Worm (Caenorhabditis elegans): ENCODE data around the gene inx-18.

The inx-18 gene

ce11 chrIV:606055-606454 is at the start of gene inx-18:
Gene inx-18, plus strand, starts transcription at chrIV:606355.
- TF ChIP-seq W03F9.2 (tag; optimal IDR thresholded peaks at IDR 0.05): no peak
- TF ChIP-seq him-1 (tag; optimal IDR thresholded peaks at IDR 0.05): no peak

DNA sequence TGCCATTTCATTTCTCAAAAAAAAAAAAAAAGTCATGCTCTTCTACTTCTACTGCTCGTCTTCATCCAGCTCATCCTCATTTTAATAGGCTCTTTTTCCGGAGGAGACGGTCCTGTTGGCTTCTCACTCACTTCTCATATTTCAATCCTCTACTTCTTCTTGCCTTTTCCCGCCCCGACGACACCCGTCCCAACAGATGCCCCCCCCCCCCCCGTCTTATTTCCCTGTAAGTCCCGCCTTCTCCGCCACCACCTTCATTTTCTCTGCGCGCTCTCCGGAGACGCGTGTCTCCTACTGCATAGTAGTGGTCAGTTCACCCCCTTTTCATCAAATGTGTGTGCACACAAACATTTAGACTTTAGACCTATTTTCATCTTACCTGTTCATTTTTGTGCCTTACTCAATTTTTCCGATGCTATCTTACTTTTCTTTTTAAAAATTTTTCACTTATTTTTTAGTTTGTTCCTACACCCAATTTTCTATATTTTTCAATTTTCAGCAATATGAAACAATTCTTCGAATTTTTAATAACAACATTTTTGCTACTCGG is 47.3 kb upstream of the inx-18 start, which contains the start of gene efn-4:
TSS of gene efn-4 (plus strand) at position 500 of the 550 bp plus-strand sequence.
- TF ChIP-seq him-1 (tag; optimal IDR thresholded peaks at IDR 0.05) (no peak), dao-5 (tag; optimal IDR thresholded peaks at IDR 0.05) (no peak), W03F9.2 (tag; optimal IDR thresholded peaks at IDR 0.05) (no peak)

DNA sequence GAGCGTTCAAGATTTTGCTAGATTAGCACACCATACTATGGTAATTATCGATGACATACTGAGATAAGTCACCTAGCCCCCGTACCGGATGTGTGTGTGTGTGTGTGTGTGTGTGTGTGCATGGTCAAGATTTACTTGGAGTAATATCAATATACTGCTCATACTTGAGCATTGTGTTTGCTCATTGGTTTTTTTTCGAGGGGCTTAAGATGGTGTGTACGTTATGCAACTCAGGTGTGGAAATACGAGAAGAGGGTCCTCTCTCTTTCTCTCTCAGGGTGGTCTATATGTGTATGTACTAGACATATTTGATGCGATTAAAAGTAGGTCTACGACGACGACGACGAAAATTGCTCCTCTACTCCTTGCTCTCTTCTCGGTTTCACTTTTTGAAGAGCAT is 45.8 kb upstream of the inx-18 start:
- TF ChIP-seq W03F9.2 (tag; optimal IDR thresholded peaks at IDR 0.05) (no peak), dao-5 (tag; optimal IDR thresholded peaks at IDR 0.05) (no peak), him-1 (tag; optimal IDR thresholded peaks at IDR 0.05) (no peak)

DNA sequence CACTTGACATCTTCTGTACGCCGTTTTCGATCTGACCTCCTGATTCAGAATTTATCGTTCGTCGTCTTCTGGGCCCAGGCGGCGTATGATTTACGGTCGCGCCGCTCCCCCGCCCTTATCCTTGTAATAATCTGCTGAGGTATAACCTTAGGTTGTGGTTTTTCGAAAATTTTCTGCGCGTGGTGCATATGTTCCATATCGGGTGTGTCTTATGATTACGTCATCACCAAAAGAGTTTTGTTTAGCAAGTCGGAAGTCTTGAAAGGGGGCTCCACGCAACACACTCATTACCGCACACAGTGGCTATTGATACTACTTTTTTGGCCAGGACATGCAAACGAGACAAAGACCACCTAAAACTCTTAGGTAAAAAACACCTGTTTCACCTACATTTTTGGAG is 45.4 kb upstream of the inx-18 start:
- no peak for TF ChIP-seq him-1 (tag; optimal IDR thresholded peaks at IDR 0.05)
- no peak for TF ChIP-seq dao-5 (tag; optimal IDR thresholded peaks at IDR 0.05)
- no peak for TF ChIP-seq W03F9.2 (tag; optimal IDR thresholded peaks at IDR 0.05)

- TF ChIP-seq dao-5 (tag; optimal IDR thresholded peaks at IDR 0.05): no peak
- TF ChIP-seq W03F9.2 (tag; optimal IDR thresholded peaks at IDR 0.05): no peak
- TF ChIP-seq him-1 (tag; optimal IDR thresholded peaks at IDR 0.05): no peak
Observed at ce11 chrIV:563417-563816, 42.7 kb upstream of the inx-18 start.

DNA sequence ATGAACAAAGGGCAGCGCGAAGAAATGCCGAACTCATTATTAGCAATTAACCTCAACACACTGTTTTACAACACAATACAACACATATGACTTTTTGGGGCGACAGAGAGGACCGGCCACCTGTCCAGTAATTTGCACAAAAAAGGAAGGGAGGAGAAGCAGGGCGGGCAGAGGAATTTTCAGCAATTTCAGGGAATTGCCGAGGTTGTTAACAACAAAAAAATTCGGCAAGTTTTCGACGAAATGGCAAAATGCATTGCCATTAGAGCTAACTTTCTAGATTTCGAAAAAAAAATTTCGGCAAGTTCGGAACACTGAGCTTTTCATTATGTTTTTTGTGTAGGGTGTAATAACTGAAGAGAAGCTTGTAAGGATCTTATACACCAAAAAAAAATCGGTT is 42.2 kb upstream of the inx-18 start:
- TF ChIP-seq him-1 (tag; optimal IDR thresholded peaks at IDR 0.05): no peak
- no peak for TF ChIP-seq W03F9.2 (tag; optimal IDR thresholded peaks at IDR 0.05)
- no peak for TF ChIP-seq dao-5 (tag; optimal IDR thresholded peaks at IDR 0.05)

- TF ChIP-seq him-1 (tag; optimal IDR thresholded peaks at IDR 0.05): no peak
- TF ChIP-seq dao-5 (tag; optimal IDR thresholded peaks at IDR 0.05): no peak
- TF ChIP-seq W03F9.2 (tag; optimal IDR thresholded peaks at IDR 0.05): no peak
Observed at ce11 chrIV:570799-571300, 35.3 kb upstream of the inx-18 start, which contains the start of gene F56A11.5. Gene F56A11.5, minus strand, starts transcription at chrIV:570849.

- TF ChIP-seq W03F9.2 (tag; optimal IDR thresholded peaks at IDR 0.05) (no peak), him-1 (tag; optimal IDR thresholded peaks at IDR 0.05) (no peak), dao-5 (tag; optimal IDR thresholded peaks at IDR 0.05) (no peak)
Observed at ce11 chrIV:572487-572886, 33.7 kb upstream of the inx-18 start, which contains the start of gene gex-2. Gene gex-2, plus strand, starts transcription at chrIV:572769.

- TF ChIP-seq W03F9.2 (tag; optimal IDR thresholded peaks at IDR 0.05) (no peak), dao-5 (tag; optimal IDR thresholded peaks at IDR 0.05) (no peak), him-1 (tag; optimal IDR thresholded peaks at IDR 0.05) (no peak)
Observed at ce11 chrIV:580512-580911, 25.6 kb upstream of the inx-18 start.

DNA sequence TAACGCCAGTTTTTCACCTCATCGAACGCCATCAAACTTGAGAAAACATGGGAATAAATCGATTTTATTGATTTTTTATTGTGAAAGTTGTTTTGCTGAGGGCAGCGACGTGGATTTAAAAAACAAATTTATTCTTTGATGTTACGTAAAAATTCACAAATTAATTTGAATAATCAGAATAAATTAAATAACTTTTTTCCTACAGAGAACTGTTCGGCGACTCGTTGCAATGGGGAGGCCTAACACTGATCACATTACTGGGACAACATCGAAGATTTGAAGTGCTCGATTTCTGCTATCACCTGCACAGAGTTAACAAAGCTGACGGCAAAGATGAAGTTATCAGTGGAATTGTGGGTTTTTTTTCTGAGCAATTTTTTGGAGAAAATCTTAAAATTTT is 24.0 kb upstream of the inx-18 start, which contains the start of gene F56A11.6:
TSS of gene F56A11.6 (minus strand) at position 101 of the 400 bp plus-strand sequence.
- TF ChIP-seq him-1 (tag; optimal IDR thresholded peaks at IDR 0.05) (no peak), W03F9.2 (tag; optimal IDR thresholded peaks at IDR 0.05) (no peak), dao-5 (tag; optimal IDR thresholded peaks at IDR 0.05) (no peak)

DNA sequence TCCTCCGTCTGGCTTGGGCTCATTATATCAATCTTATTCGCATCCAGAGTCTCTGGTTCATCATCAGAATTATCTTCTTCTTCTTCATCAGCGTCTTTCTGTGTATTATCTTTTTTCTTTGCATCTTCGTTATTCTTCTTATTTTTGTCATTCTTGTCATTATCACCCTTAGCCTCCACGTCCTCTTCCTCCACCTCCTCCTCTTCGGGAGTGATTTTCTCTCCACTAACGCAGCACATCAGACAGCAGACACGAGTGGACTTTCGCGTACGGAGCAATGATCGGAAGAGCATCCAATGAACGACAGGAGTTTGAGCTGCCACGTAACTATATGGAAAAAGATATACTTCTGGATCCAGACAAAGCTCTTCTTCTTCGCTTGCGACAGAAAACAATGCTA is 22.1 kb upstream of the inx-18 start:
- no peak for TF ChIP-seq W03F9.2 (tag; optimal IDR thresholded peaks at IDR 0.05)
- TF ChIP-seq him-1 (tag; optimal IDR thresholded peaks at IDR 0.05): no peak
- no peak for TF ChIP-seq dao-5 (tag; optimal IDR thresholded peaks at IDR 0.05)

DNA sequence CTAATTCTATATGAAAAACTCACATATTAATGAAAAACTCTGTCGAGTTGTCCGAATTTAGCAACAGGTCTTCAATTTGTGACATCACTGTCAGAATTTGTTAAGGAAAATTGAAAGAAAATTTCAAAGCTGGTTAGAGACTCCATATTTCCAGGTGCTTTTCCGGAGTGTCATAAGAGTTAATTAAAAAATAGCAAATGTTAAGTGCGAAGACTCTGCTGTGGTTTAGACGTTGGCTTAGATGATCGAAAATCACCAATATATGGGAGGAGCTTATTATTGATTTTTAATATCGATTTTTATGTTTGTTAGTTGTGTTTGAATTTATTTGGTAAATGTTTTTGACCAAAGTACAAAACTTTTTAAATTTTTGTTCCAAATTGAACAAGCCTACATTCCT is 18.4 kb upstream of the inx-18 start, which contains the start of gene C18H7.12:
TSS of gene C18H7.12 (minus strand) at position 101 of the 400 bp plus-strand sequence.
- TF ChIP-seq W03F9.2 (tag; optimal IDR thresholded peaks at IDR 0.05) (no peak), him-1 (tag; optimal IDR thresholded peaks at IDR 0.05) (no peak), dao-5 (tag; optimal IDR thresholded peaks at IDR 0.05) (no peak)

DNA sequence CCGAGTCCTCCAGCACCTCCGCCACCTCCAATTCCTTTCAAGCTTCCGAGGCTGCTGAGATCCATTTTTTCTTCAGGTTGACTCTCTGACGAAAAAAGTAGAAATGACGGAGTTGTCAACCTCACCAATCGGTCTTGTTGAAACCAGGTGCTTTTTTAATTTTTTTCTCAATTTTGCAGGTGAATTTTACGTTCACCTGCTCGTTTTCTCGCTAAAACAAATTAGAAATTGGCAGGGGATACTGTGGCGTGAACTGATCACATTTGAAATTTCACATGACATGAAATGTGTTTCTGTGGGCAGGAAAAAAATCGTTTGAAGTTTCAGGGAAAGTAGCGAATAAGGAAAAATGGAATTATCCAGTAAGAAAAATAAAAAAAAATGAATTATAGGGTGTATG is 13.8 kb upstream of the inx-18 start, which contains the start of gene C18H7.6:
TSS of gene C18H7.6 (minus strand) at position 104 of the 400 bp plus-strand sequence.
- TF ChIP-seq W03F9.2 (tag; optimal IDR thresholded peaks at IDR 0.05): no peak
- TF ChIP-seq dao-5 (tag; optimal IDR thresholded peaks at IDR 0.05): no peak
- no peak for TF ChIP-seq him-1 (tag; optimal IDR thresholded peaks at IDR 0.05)

DNA sequence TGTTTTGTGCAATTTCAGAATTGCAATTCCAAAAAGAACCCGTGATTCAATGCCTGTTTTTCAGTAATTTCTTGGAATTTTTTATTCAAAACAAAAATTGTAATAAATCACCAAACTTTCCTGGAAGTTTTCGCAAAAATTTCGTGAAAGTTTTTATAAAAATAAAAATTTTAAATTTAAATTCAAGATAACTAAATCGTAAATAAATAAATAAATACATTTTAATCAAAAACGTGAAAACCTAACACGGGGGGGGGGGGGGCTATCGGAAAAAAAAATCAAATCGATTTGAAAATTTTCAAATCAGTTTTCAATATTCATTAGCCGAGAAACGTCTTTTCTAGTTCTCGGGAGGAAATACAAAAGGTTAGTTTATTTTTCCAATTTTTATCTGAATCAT is 13.1 kb upstream of the inx-18 start, which contains the start of gene C18H7.4:
TSS of gene C18H7.4 (plus strand) at position 301 of the 400 bp plus-strand sequence.
- TF ChIP-seq dao-5 (tag; optimal IDR thresholded peaks at IDR 0.05): no peak
- no peak for TF ChIP-seq W03F9.2 (tag; optimal IDR thresholded peaks at IDR 0.05)
- TF ChIP-seq him-1 (tag; optimal IDR thresholded peaks at IDR 0.05): no peak

DNA sequence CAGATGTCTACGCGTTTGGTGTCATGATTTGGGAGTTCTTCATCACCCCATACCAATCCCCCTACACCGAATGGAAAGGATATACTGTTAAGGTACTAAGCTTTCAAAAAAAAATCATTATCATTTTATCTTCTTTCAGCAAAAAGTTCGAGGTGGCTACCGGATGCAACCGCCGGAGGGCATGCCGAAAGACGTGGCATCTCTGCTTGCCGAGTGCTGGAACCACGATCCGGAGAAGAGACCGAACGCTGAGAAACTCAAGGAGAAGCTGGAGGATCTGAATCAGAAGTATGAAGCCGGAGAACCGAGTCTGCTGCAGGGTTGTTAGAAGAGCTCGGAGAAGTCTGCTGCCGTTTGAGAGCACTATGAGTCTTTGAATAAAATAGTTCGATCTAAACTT is 11.3 kb upstream of the inx-18 start:
- TF ChIP-seq dao-5 (tag; optimal IDR thresholded peaks at IDR 0.05) (no peak), him-1 (tag; optimal IDR thresholded peaks at IDR 0.05) (no peak), W03F9.2 (tag; optimal IDR thresholded peaks at IDR 0.05) (no peak)
